Worm (Caenorhabditis elegans) whole organism, L2 larva: ENCODE data around the gene elo-8.

Experiments
- R02D3.7 ChIP-seq: fragments of 150-350 bp; optimal IDR thresholded peaks from 2 replicates; lab custom pipeline; 2014; ENCODE audit warnings: missing biosample characterization, missing genetic modification characterization
- Y55F3AM.14 ChIP-seq: fragments of 200-800 bp; sonication (Bioruptor generic); optimal IDR thresholded peaks from 2 replicates; lab custom pipeline; 2018; ENCODE audit warnings: mild to moderate bottlenecking, missing genetic modification characterization, missing compliant biosample characterization
- ama-1 ChIP-seq: fragments of 150-350 bp; optimal IDR thresholded peaks from 2 replicates; lab custom pipeline; 2018; ENCODE audit warnings: inconsistent platforms
- egl-27 ChIP-seq: sonication (generic microtip); optimal IDR thresholded peaks from 3 replicates; lab custom pipeline; 2017; ENCODE audit warnings: missing biosample characterization, missing genetic modification reagents, missing genetic modification characterization
- elt-3 ChIP-seq: sonication (generic microtip); optimal IDR thresholded peaks from 2 replicates; lab custom pipeline; 2017; ENCODE audit warnings: missing biosample characterization, missing genetic modification characterization
- lin-11 ChIP-seq: fragments of 150-350 bp; sonication (generic microtip); optimal IDR thresholded peaks from 2 replicates; lab custom pipeline; 2014; ENCODE audit warnings: missing biosample characterization, missing genetic modification characterization, inconsistent platforms, mixed read lengths
- lin-39 ChIP-seq: fragments of 150-350 bp; optimal IDR thresholded peaks from 2 replicates; lab custom pipeline; 2014; ENCODE audit warnings: missing biosample characterization, missing genetic modification reagents, missing genetic modification characterization
- lsy-2 ChIP-seq, 2 experiments: fragments of 150-350 bp in 1 of 2; sonication (generic microtip) in 1 of 2; optimal IDR thresholded peaks; 2 replicates each; lab custom pipeline; 2014 to 2017; ENCODE audit warnings: missing biosample characterization in 2 of 2, missing genetic modification characterization in 2 of 2
- mdl-1 ChIP-seq, 2 experiments: fragments of 150-350 bp in 1 of 2; sonication (generic microtip) in 1 of 2; optimal IDR thresholded peaks; 2 replicates each; lab custom pipeline; 2017; ENCODE audit warnings: missing biosample characterization in 2 of 2, missing genetic modification characterization in 2 of 2
- nhr-12 ChIP-seq: fragments of 150-350 bp; optimal IDR thresholded peaks from 2 replicates; lab custom pipeline; 2014; ENCODE audit warnings: missing biosample characterization, missing genetic modification characterization
- nhr-23 ChIP-seq: fragments of 150-350 bp; optimal IDR thresholded peaks from 2 replicates; lab custom pipeline; 2014; ENCODE audit warnings: missing biosample characterization, missing genetic modification reagents, missing genetic modification characterization
- nhr-237 ChIP-seq: fragments of 150-350 bp; optimal IDR thresholded peaks from 2 replicates; lab custom pipeline; 2014; ENCODE audit warnings: missing biosample characterization, missing genetic modification characterization
- skn-1 ChIP-seq: sonication (generic microtip); optimal IDR thresholded peaks from 2 replicates; lab custom pipeline; 2017; ENCODE audit warnings: missing biosample characterization, missing genetic modification characterization

DNA sequence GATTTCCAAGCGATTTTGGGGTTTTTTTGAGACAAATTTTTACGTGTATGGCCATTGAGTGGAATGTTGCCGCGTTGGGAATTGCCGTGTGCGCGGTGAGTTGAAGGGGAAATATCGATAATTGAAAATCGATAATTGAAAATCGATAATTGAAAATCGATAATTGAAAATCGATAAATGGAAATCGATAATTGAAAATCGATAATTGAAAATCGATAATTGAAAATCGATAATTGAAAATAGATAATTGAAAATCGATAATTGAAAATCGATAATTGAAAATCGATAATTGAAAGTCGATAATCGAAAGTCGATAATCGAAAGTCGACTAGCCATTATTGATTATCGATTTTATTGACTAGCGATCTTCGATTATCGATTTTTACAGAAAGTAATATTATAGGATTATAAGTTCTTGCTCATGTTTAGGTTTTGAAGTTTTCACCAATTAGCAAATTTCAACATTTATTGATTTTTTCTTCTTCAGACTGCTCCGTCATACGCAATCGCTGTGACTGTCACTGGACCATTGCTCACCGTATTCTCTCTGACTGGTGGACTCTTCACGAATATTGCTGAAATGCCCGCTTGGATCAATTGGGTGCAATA is 10.2 kb downstream of the elo-8 start:
- no peak for TF ChIP-seq nhr-237 (tag; lab: Kevin White, UChicago)
- no peak for TF ChIP-seq elt-3
- TF ChIP-seq lsy-2 (tag; optimal IDR thresholded peaks at IDR 0.05; lab: Kevin White, UChicago): no peak
- TF ChIP-seq lin-39 (tag; lab: Kevin White, UChicago): no peak
- TF ChIP-seq ama-1 (lab: Kevin White, UChicago): no peak
- TF ChIP-seq nhr-12 (tag; lab: Kevin White, UChicago): no peak
- no peak for TF ChIP-seq Y55F3AM.14 (GFP tag; lab: Kevin White, UChicago)
- no peak for TF ChIP-seq lin-11 (tag; lab: Kevin White, UChicago)
- TF ChIP-seq egl-27 (tag; lab: Kevin White, UChicago): no peak
- no peak for TF ChIP-seq nhr-23 (tag; lab: Kevin White, UChicago)
- TF ChIP-seq mdl-1 (tag; optimal IDR thresholded peaks at IDR 0.05; lab: Kevin White, UChicago): no peak
- no peak for TF ChIP-seq skn-1 (tag; lab: Kevin White, UChicago)
- no peak for TF ChIP-seq R02D3.7 (tag; lab: Kevin White, UChicago)
